Worm (Caenorhabditis elegans) whole organism, midembryonic: ENCODE measurements around the gene vms-1.

Experiments used
- T22C8.4 ChIP-seq: fragments of 200-800 bp; sonication (Bioruptor generic); IDR thresholded peaks from 2 replicates; pipeline ENCODE4 v1.3.6; 2022; ENCODE audit warnings: missing genetic modification characterization, missing compliant biosample characterization
- cog-1 ChIP-seq: sonication (generic microtip); optimal IDR thresholded peaks from 2 replicates; lab custom pipeline; 2016; ENCODE audit warnings: missing genetic modification characterization, missing compliant biosample characterization
- flt-1 ChIP-seq: fragments of 200-800 bp; sonication (Bioruptor generic); IDR thresholded peaks from 2 replicates; pipeline ENCODE4 v1.3.6; 2022; ENCODE audit warnings: missing genetic modification characterization, missing compliant biosample characterization
- klf-2 ChIP-seq: fragments of 200-800 bp; sonication (Bioruptor generic); conservative IDR thresholded peaks from 2 replicates; pipeline ENCODE4 v1.3.6; 2022; ENCODE audit warnings: missing genetic modification reagents, missing genetic modification characterization, missing compliant biosample characterization
- med-1 ChIP-seq: sonication (generic microtip); optimal IDR thresholded peaks from 2 replicates; lab custom pipeline; 2017; ENCODE audit warnings: missing genetic modification characterization, mild to moderate bottlenecking, missing compliant biosample characterization, antibody characterized with exemption, missing genetic modification reagents; ENCODE audit not compliant: insufficient read depth
- ref-1 ChIP-seq: fragments of 200-800 bp; sonication (Bioruptor generic); conservative IDR thresholded peaks from 2 replicates; pipeline ENCODE4 v1.3.6; 2022; ENCODE audit warnings: missing genetic modification reagents, missing genetic modification characterization, missing compliant biosample characterization
- tab-1 ChIP-seq: fragments of 200-800 bp; sonication (Bioruptor generic); IDR thresholded peaks from 2 replicates; pipeline ENCODE4 v1.3.6; 2022; ENCODE audit warnings: missing genetic modification characterization, missing compliant biosample characterization
- ztf-23 ChIP-seq: fragments of 200-800 bp; sonication (Bioruptor generic); IDR thresholded peaks from 2 replicates; pipeline ENCODE4 v1.3.6; 2022; ENCODE audit warnings: missing genetic modification reagents, missing genetic modification characterization, missing compliant biosample characterization
- ztf-29 ChIP-seq: fragments of 200-800 bp; sonication (Bioruptor generic); IDR thresholded peaks from 2 replicates; pipeline ENCODE4 v1.3.6; 2022; ENCODE audit warnings: missing genetic modification reagents, missing genetic modification characterization, missing compliant biosample characterization

vms-1 gene

DNA sequence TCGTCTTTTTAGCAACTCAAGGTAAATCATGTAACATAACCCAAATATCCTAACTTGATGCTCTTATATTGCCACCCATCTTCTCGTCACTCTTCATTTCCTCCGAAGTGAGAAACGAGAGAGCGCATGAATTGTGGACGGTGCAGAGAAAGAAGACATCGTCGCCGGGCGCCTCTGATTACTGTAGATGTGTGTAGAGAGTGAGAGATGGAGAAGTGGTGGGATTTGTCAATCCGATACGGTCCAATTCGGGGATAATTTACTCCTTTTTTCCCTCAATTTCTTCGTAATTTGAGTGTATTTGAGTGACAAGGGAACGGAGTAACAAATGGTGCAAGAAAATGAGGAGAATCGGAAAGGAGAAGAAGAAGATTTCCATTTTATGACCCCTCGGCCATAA lies 27.2 kb upstream of the vms-1 start:
- TF ChIP-seq ztf-29 (no peak), tab-1 (GFP tag; lab: Robert Waterston, UW) (no peak), ref-1 (GFP tag; lab: Robert Waterston, UW) (no peak), cog-1 (tag; lab: Kevin White, UChicago) (no peak), ztf-23 (GFP tag; lab: Robert Waterston, UW) (no peak), T22C8.4 (no peak), flt-1 (no peak), med-1 (GFP tag; lab: Kevin White, UChicago) (no peak)

DNA sequence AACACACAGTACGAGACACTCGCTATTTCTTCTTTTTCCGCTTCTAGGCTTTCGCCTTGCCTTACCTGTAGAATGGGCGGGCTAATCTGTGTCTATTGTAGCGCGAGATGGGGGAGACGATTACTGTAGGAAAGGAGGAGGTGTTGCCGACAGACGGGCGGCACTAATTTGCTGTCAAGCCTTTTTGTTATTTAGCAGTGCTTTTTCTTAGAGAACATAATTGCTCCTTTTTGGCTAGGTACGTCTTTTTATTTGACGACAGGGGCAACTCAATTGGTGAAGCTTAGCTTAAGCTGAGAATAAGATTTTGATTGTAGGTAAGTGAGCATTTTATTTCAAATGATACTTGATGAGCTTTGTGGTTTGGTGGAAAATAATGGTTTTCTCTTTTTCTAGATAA lies 24.7 kb upstream of the vms-1 start:
- TF ChIP-seq klf-2 (GFP tag; lab: Robert Waterston, UW): no peak
- no peak for TF ChIP-seq cog-1 (tag; lab: Kevin White, UChicago)
- TF ChIP-seq ztf-29: 0 out of 2 replicates have a peak, but pooled peaks have one; percentile 31

DNA sequence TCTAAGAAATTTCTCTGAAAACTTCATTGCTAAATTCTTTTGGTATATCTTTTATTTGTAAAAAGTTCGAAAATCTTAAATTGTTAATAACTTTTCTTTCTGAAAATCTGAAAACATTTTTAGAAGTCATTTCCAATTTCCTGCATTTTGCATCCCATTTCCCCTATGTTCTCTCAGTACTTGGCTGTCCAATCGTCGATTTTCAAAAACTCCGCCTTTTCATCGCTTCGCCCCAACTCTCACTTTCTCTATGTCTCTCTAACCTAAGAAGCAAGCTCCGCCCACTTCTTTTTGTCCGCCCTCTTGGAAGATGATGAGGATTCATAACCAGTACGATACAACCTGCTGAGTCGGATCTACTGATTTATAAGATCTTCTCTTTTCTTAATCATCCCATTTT lies 23.2 kb upstream of the vms-1 start:
- TF ChIP-seq T22C8.4 (no peak), med-1 (GFP tag; lab: Kevin White, UChicago) (no peak), klf-2 (GFP tag; lab: Robert Waterston, UW) (no peak), tab-1 (GFP tag; lab: Robert Waterston, UW) (no peak)

DNA sequence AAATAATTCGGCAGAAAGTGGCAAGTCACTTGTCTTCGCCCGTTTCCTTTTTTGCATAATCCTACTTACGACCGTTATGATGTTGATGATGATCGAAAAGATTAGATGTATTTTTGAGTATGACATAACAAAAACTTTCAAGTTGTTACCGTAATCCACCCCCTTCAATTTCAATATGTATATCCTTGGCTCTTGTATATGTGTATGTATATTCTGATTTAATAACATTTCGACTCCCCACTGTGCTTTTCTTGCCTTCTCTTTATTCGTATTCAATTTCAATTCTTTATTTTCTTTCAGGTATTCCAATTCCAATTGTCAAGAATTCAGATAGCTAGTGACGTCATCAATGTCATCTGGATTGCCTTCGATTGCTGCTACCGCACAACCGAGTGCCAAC lies 21.3 kb upstream of the vms-1 start, which contains the start of gene pros-1:
pros-1 (plus strand) TSS at position 301 of the 400 bp plus-strand sequence.
- no peak for TF ChIP-seq ztf-29
- no peak for TF ChIP-seq klf-2 (GFP tag; lab: Robert Waterston, UW)
- no peak for TF ChIP-seq ref-1 (GFP tag; lab: Robert Waterston, UW)
- no peak for TF ChIP-seq tab-1 (GFP tag; lab: Robert Waterston, UW)
- no peak for TF ChIP-seq flt-1
- no peak for TF ChIP-seq cog-1 (tag; lab: Kevin White, UChicago)
- no peak for TF ChIP-seq T22C8.4
- TF ChIP-seq med-1 (GFP tag; lab: Kevin White, UChicago): no peak

ce11 chrIII:8067798-8068197 lies 20.5 kb upstream of the vms-1 start:
- TF ChIP-seq ztf-23 (GFP tag; lab: Robert Waterston, UW) (no peak), T22C8.4 (no peak), klf-2 (GFP tag; lab: Robert Waterston, UW) (no peak), flt-1 (no peak), med-1 (GFP tag; lab: Kevin White, UChicago) (no peak), ztf-29 (no peak), tab-1 (GFP tag; lab: Robert Waterston, UW) (no peak), cog-1 (tag; lab: Kevin White, UChicago) (no peak), ref-1 (GFP tag; lab: Robert Waterston, UW) (no peak)

DNA sequence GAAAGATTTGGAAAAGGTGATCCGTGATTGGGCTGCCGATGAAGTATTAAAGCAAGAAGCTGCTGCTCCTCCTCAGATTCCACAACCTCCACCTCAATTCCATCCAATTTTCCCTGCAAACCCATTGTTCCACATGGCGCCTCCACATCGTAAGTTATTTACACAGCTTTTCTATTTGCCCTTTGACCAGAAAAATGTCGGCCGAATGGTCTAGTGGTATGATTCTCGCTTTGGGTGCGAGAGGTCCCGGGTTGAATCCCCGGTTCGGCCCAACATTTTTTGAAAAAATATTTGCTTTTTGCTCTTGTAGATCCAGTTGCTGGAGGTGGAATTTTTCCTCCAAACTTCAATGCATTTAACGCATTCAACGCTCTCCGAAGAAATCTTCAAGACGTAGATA lies 19.1 kb upstream of the vms-1 start:
- no peak for TF ChIP-seq ztf-29
- TF ChIP-seq ztf-23 (GFP tag; lab: Robert Waterston, UW): no peak
- peak; percentile 80 for TF ChIP-seq flt-1
- no peak for TF ChIP-seq med-1 (GFP tag; lab: Kevin White, UChicago)

DNA sequence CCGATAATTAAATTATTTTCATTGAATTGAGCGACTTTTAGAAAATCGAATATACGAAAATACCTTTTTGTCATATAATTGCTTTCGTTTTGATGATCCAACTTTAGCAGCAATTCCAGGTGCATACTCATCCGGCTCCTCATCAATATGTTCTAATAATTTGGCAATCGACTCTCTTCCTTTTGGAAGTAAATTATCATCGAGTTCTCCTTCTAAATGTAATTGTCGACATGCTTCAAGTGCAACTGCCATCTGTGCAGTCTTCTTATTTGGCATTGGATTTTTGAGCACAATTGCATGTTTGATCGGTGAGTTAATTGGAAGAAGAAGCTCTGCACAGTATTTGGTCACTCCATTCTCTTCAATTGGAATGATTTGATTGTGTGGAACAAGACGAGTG lies 11.2 kb upstream of the vms-1 start:
- TF ChIP-seq ztf-29 (no peak), ref-1 (GFP tag; lab: Robert Waterston, UW) (no peak)

DNA sequence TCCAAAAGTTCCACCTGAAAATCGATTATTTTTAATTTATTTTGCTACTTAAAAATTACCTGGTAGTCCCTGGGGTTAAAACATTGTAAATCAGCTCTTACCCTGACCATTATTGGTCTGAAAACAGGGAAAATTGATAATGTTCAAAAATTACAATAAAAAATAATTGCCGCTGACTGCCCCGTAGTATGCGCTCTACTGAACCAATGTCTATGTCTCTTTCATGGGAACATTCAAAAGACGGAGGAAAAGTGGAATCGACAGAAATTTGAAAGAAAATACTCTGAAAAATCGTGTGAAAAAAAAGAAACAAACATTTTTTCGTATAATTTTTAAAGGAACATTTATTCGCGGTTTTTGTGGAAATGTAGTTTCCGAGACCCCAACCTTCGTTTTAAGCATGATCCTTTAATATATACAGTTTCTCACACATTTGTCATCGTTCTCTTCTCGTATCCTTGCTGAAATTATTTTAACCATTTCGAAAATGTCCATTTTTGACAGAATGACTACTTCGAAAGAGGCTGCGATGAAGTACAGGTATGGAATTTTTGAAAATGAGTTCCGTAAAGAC lies 8.1 kb upstream of the vms-1 start, which contains the start of the genes dcr-1 and apc-2:
dcr-1 (minus strand) TSS at position 117 of the 574 bp plus-strand sequence.
apc-2 (plus strand) TSS at position 465 of the 574 bp plus-strand sequence.
- no peak for TF ChIP-seq klf-2 (GFP tag; lab: Robert Waterston, UW)
- no peak for TF ChIP-seq ztf-29
- TF ChIP-seq ref-1 (GFP tag; lab: Robert Waterston, UW): no peak
- no peak for TF ChIP-seq ztf-23 (GFP tag; lab: Robert Waterston, UW)
- TF ChIP-seq T22C8.4: no peak
- no peak for TF ChIP-seq cog-1 (tag; lab: Kevin White, UChicago)
- TF ChIP-seq flt-1: no peak

- TF ChIP-seq ref-1 (GFP tag; lab: Robert Waterston, UW) (no peak), med-1 (GFP tag; lab: Kevin White, UChicago) (no peak), flt-1 (no peak), tab-1 (GFP tag; lab: Robert Waterston, UW) (no peak), ztf-29 (no peak), klf-2 (GFP tag; lab: Robert Waterston, UW) (no peak), ztf-23 (GFP tag; lab: Robert Waterston, UW) (no peak), T22C8.4 (no peak), cog-1 (tag; lab: Kevin White, UChicago) (no peak)
These were observed 3.0 kb upstream of the vms-1 start, which contains the start of the genes K06H7.7 and grp-1 for ce11 chrIII:8085355-8085754. TSS of gene K06H7.7 (minus strand) at chrIII:8085475. TSS of gene grp-1 (plus strand) at chrIII:8085705.

DNA sequence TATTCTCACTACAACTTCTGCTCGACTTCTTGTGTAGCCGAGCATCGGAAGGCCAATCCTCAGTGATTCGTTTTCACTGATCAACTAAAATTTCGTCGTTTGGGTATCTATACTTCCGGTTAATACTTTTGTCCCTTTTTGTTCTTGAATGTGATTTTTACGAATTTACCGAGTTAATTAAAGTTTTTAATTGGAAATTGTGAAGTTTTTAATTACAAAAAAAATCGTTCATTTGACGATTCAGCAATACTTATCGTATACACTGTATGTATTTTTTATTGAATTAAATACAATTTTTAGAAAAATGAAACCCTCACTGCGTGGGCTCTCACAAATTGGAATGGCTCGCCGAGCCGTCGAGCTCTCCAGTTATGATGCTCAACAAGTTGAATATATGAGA lies 3.1 kb downstream of the vms-1 start, which contains the start of gene idi-1:
idi-1 (plus strand) TSS at position 301 of the 400 bp plus-strand sequence.
- no peak for TF ChIP-seq flt-1
- no peak for TF ChIP-seq cog-1 (tag; lab: Kevin White, UChicago)
- no peak for TF ChIP-seq klf-2 (GFP tag; lab: Robert Waterston, UW)

DNA sequence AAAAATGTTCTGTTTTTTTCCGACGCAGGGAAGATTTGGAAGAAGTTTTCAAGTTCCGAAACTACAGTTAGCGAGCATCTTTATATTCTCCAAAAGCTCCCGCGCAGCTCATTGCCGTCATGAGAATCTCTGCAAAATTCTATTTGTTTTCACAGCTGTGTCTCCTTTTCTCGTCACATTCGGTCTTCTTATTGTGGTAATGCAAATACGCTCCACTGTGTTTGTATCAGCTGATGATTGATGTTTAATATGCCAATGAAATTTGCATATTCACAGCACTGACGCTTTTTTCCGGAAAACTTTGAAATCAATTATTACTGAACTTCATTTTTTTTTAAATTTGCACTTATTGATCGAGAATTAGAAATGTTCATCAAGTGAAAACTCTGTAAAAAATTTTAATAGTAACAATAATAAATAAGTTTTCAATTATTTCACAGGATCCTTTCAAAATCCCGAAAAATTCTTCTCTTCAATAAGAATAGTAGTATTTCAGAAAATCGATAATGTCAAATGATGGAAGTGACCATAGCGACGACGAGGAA lies 4.8 kb downstream of the vms-1 start, which contains the start of gene K06H7.2:
K06H7.2 (plus strand) TSS at position 495 of the 545 bp plus-strand sequence.
- TF ChIP-seq flt-1 (0 out of 2 replicates have a peak, but pooled peaks have one; percentile 40), ztf-29 (no peak), cog-1 (tag; lab: Kevin White, UChicago) (peak; percentile 48)
